Worm (Caenorhabditis elegans): ENCODE measurements around the gene srj-45.

ce11 chrV:2870127-2870526 is 33.7 kb upstream of the srj-45 start, which contains the start of gene srh-243:
- no peak for TF ChIP-seq unc-62 (GFP tag; optimal IDR thresholded peaks at IDR 0.05)
- TF ChIP-seq mab-5 (tag; optimal IDR thresholded peaks at IDR 0.05), result no peak
- TF ChIP-seq ztf-11 (tag; optimal IDR thresholded peaks at IDR 0.05), result no peak
- no peak for TF ChIP-seq nhr-28 (tag; optimal IDR thresholded peaks at IDR 0.05)
- no peak for TF ChIP-seq lin-13 (tag; optimal IDR thresholded peaks at IDR 0.05)
- TF ChIP-seq M03D4.4 (tag; optimal IDR thresholded peaks at IDR 0.05), result no peak
- no peak for TF ChIP-seq unc-39 (tag; optimal IDR thresholded peaks at IDR 0.05)
